Worm (Caenorhabditis elegans): ENCODE measurements around the gene pms-2.

DNA sequence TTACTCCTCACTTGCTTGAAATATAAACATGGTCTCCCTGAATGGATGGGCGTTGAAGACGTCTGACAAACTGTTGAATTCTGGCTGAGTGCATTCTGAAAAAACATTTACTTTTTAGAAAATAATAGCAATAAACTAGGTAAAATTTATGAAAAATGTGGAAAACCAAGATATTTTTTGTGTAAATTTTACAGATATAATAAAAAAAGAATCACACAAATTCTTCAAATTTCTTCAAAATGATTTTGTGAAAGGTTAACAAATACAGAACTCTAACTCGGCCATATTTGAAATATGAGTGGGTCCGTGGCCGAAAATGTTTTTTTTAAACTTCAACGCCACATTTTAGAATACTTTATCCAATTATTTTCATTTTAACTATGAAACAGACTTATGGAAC lies 47.8 kb upstream of the pms-2 start, which contains the start of gene glb-15:
- TF ChIP-seq snpc-4 (tag; optimal IDR thresholded peaks at IDR 0.05) = no peak
- TF ChIP-seq unc-130 (tag; optimal IDR thresholded peaks at IDR 0.05) = no peak
- no peak for TF ChIP-seq ceh-82 (tag; optimal IDR thresholded peaks at IDR 0.05)
- no peak for TF ChIP-seq pag-3 (tag; optimal IDR thresholded peaks at IDR 0.05; ENCODE audit: borderline replicate concordance, insufficient read depth)
- no peak for TF ChIP-seq lin-15B (tag; optimal IDR thresholded peaks at IDR 0.05)
- TF ChIP-seq dpl-1 (GFP tag; optimal IDR thresholded peaks at IDR 0.05) = no peak
- no peak for TF ChIP-seq nhr-76 (tag; optimal IDR thresholded peaks at IDR 0.05)
- no peak for TF ChIP-seq nhr-19 (GFP tag; conservative IDR thresholded peaks at IDR 0.05)
- no peak for TF ChIP-seq jun-1 (tag; optimal IDR thresholded peaks at IDR 0.05)
- no peak for TF ChIP-seq nhr-237 (tag; optimal IDR thresholded peaks at IDR 0.05)
- no peak for TF ChIP-seq fkh-10 (GFP tag; optimal IDR thresholded peaks at IDR 0.05)
- no peak for TF ChIP-seq tbx-2 (tag; optimal IDR thresholded peaks at IDR 0.05)

Measured in whole organism, L1 larva.